Worm (Caenorhabditis elegans) whole organism, dauer: Measurements from ENCODE around the gene srh-257.

ENCODE experiments used
- unc-62 ChIP-seq: sonication (generic microtip); optimal IDR thresholded peaks from 2 replicates; lab custom pipeline; 2017; ENCODE audit warnings: missing biosample characterization, missing genetic modification reagents, missing genetic modification characterization

The srh-257 gene

ce11 chrV:15399691-15400377 lies 7.2 kb upstream of the srh-257 start, which contains the start of the genes T06E6.15 and sri-7:
TSS of gene T06E6.15 (minus strand) at chrV:15399791.
TSS of gene sri-7 (plus strand) at chrV:15400327.
- no peak for TF ChIP-seq unc-62 (GFP tag; lab: Kevin White, UChicago)

ce11 chrV:15401856-15402314 lies 5.1 kb upstream of the srh-257 start, which contains the start of gene fbxa-135:
TSS of gene fbxa-135 (plus strand) at chrV:15402264.
- TF ChIP-seq unc-62 (GFP tag; lab: Kevin White, UChicago), result no peak

- TF ChIP-seq unc-62 (GFP tag; lab: Kevin White, UChicago), result no peak
These were observed 2.2 kb upstream of the srh-257 start, which contains the start of gene srh-258 for ce11 chrV:15404859-15405258. TSS of gene srh-258 (plus strand) at chrV:15405159.

ce11 chrV:15412625-15413024 lies 5.6 kb downstream of the srh-257 start, which contains the start of gene srbc-63:
TSS of gene srbc-63 (minus strand) at chrV:15412725.
- TF ChIP-seq unc-62 (GFP tag; lab: Kevin White, UChicago), result no peak

- no peak for TF ChIP-seq unc-62 (GFP tag; lab: Kevin White, UChicago)
These were observed 6.8 kb downstream of the srh-257 start, which contains the start of gene srh-264 for ce11 chrV:15413847-15414246. TSS of gene srh-264 (plus strand) at chrV:15414147.

- no peak for TF ChIP-seq unc-62 (GFP tag; lab: Kevin White, UChicago)
These were observed 8.9 kb downstream of the srh-257 start, which contains the start of gene srh-265 for ce11 chrV:15415951-15416350. TSS of gene srh-265 (plus strand) at chrV:15416251.

ce11 chrV:15417822-15418221 lies 10.8 kb downstream of the srh-257 start, which contains the start of gene T06E6.10:
TSS of gene T06E6.10 (plus strand) at chrV:15418122.
- TF ChIP-seq unc-62 (GFP tag; lab: Kevin White, UChicago), result no peak

- no peak for TF ChIP-seq unc-62 (GFP tag; lab: Kevin White, UChicago)
These were observed 16.6 kb downstream of the srh-257 start, which contains the start of gene fbxa-104 for ce11 chrV:15423601-15424000. TSS of gene fbxa-104 (minus strand) at chrV:15423683.

ce11 chrV:15425368-15426091 lies 18.5 kb downstream of the srh-257 start, which contains the start of gene Y36E3A.2:
TSS of gene Y36E3A.2 (plus strand) at chrV:15426041.
- TF ChIP-seq unc-62 (GFP tag; lab: Kevin White, UChicago), result no peak

- no peak for TF ChIP-seq unc-62 (GFP tag; lab: Kevin White, UChicago)
These were observed 19.9 kb downstream of the srh-257 start, which contains the start of gene fbxa-209 for ce11 chrV:15426944-15427343. TSS of gene fbxa-209 (minus strand) at chrV:15427044.

- no peak for TF ChIP-seq unc-62 (GFP tag; lab: Kevin White, UChicago)
These were observed 24.5 kb downstream of the srh-257 start for ce11 chrV:15431322-15432052.

- no peak for TF ChIP-seq unc-62 (GFP tag; lab: Kevin White, UChicago)
These were observed 25.4 kb downstream of the srh-257 start, which contains the start of gene T26H5.8 for ce11 chrV:15432457-15432856. TSS of gene T26H5.8 (minus strand) at chrV:15432726.

ce11 chrV:15434647-15435046 lies 27.6 kb downstream of the srh-257 start:
- TF ChIP-seq unc-62 (GFP tag; lab: Kevin White, UChicago), result no peak

- TF ChIP-seq unc-62 (GFP tag; lab: Kevin White, UChicago), result no peak
These were observed 29.1 kb downstream of the srh-257 start for ce11 chrV:15436133-15436532.

ce11 chrV:15442384-15442783 lies 35.4 kb downstream of the srh-257 start:
- TF ChIP-seq unc-62 (GFP tag; lab: Kevin White, UChicago), result no peak
